Worm (Caenorhabditis elegans): ENCODE results near the gene ZK813.5.
A peak's percentile ranks its signal among the peaks of the same experiment; 100 is the strongest.

- TF ChIP-seq ceh-82 (tag; optimal IDR thresholded peaks at IDR 0.05) (no peak), daf-16 (GFP tag; optimal IDR thresholded peaks at IDR 0.05) (peak in 1 of 2 experiments; percentile 67), daf-16 (tag; optimal IDR thresholded peaks at IDR 0.05) (no peak), ZK546.5 (tag; optimal IDR thresholded peaks at IDR 0.05) (no peak), nhr-237 (tag; optimal IDR thresholded peaks at IDR 0.05) (no peak), nhr-28 (tag; optimal IDR thresholded peaks at IDR 0.05) (no peak), ctbp-1 (GFP tag; IDR thresholded peaks at IDR 0.05) (no peak)
Measured at ce11 chrX:3494634-3495033, 43.6 kb upstream of the ZK813.5 start.

Measured in whole organism, L4 larva.